Worm (Caenorhabditis elegans) whole organism, L2 larva: ENCODE results near the gene B0034.1.
"Not testable (repeated sequence)": the region's sequence is repeated elsewhere in the genome, so short reads cannot be mapped to it uniquely, and the experiment has no call there.

ENCODE experiments used
- R02D3.7 ChIP-seq: fragments of 150-350 bp; optimal IDR thresholded peaks from 2 replicates; lab custom pipeline; 2014; ENCODE audit warnings: missing biosample characterization, missing genetic modification characterization
- Y55F3AM.14 ChIP-seq: fragments of 200-800 bp; sonication (Bioruptor generic); optimal IDR thresholded peaks from 2 replicates; lab custom pipeline; 2018; ENCODE audit warnings: mild to moderate bottlenecking, missing genetic modification characterization, missing compliant biosample characterization
- ZK546.5 ChIP-seq: sonication (generic microtip); optimal IDR thresholded peaks from 2 replicates; lab custom pipeline; 2017; ENCODE audit warnings: missing biosample characterization, missing genetic modification characterization
- ama-1 ChIP-seq: fragments of 150-350 bp; optimal IDR thresholded peaks from 2 replicates; lab custom pipeline; 2018; ENCODE audit warnings: inconsistent platforms
- blmp-1 ChIP-seq: sonication (generic microtip); optimal IDR thresholded peaks from 2 replicates; lab custom pipeline; 2017; ENCODE audit warnings: missing genetic modification characterization, mild to moderate bottlenecking, missing compliant biosample characterization, antibody characterized with exemption, moderate library complexity; ENCODE audit not compliant: insufficient read depth
- ceh-16 ChIP-seq: fragments of 150-350 bp; optimal IDR thresholded peaks from 2 replicates; lab custom pipeline; 2014; ENCODE audit warnings: missing biosample characterization, missing genetic modification characterization
- ceh-82 ChIP-seq: fragments of 150-350 bp; optimal IDR thresholded peaks from 2 replicates; lab custom pipeline; 2014; ENCODE audit warnings: missing biosample characterization, missing genetic modification characterization
- crh-2 ChIP-seq: sonication (generic microtip); optimal IDR thresholded peaks from 2 replicates; lab custom pipeline; 2017; ENCODE audit warnings: missing biosample characterization, missing genetic modification characterization
- dmd-4 ChIP-seq: sonication (generic microtip); optimal IDR thresholded peaks from 2 replicates; lab custom pipeline; 2017; ENCODE audit warnings: missing biosample characterization, missing genetic modification characterization
- egl-27 ChIP-seq: sonication (generic microtip); optimal IDR thresholded peaks from 3 replicates; lab custom pipeline; 2017; ENCODE audit warnings: missing biosample characterization, missing genetic modification reagents, missing genetic modification characterization
- elt-3 ChIP-seq: sonication (generic microtip); optimal IDR thresholded peaks from 2 replicates; lab custom pipeline; 2017; ENCODE audit warnings: missing biosample characterization, missing genetic modification characterization
- gmeb-1 ChIP-seq: fragments of 150-350 bp; optimal IDR thresholded peaks from 2 replicates; lab custom pipeline; 2014; ENCODE audit warnings: missing biosample characterization, missing genetic modification characterization
- lin-11 ChIP-seq: fragments of 150-350 bp; sonication (generic microtip); optimal IDR thresholded peaks from 2 replicates; lab custom pipeline; 2014; ENCODE audit warnings: missing biosample characterization, missing genetic modification characterization, inconsistent platforms, mixed read lengths
- lin-13 ChIP-seq: fragments of 150-350 bp; optimal IDR thresholded peaks from 2 replicates; lab custom pipeline; 2014; ENCODE audit warnings: missing biosample characterization, missing genetic modification reagents, missing genetic modification characterization
- lin-39 ChIP-seq: fragments of 150-350 bp; optimal IDR thresholded peaks from 2 replicates; lab custom pipeline; 2014; ENCODE audit warnings: missing biosample characterization, missing genetic modification reagents, missing genetic modification characterization
- lsy-2 ChIP-seq, 2 experiments: fragments of 150-350 bp in 1 of 2; sonication (generic microtip) in 1 of 2; optimal IDR thresholded peaks; 2 replicates each; lab custom pipeline; 2014 to 2017; ENCODE audit warnings: missing biosample characterization in 2 of 2, missing genetic modification characterization in 2 of 2
- mbf-1 ChIP-seq: sonication (generic microtip); optimal IDR thresholded peaks from 2 replicates; lab custom pipeline; 2017; ENCODE audit warnings: missing biosample characterization, missing genetic modification characterization
- nhr-10 ChIP-seq: sonication (generic microtip); optimal IDR thresholded peaks from 2 replicates; lab custom pipeline; 2017; ENCODE audit warnings: missing biosample characterization, missing genetic modification characterization
- nhr-12 ChIP-seq: fragments of 150-350 bp; optimal IDR thresholded peaks from 2 replicates; lab custom pipeline; 2014; ENCODE audit warnings: missing biosample characterization, missing genetic modification characterization
- nhr-129 ChIP-seq: fragments of 150-350 bp; optimal IDR thresholded peaks from 2 replicates; lab custom pipeline; 2014; ENCODE audit warnings: missing biosample characterization, missing genetic modification characterization
- nhr-21 ChIP-seq: fragments of 150-350 bp; optimal IDR thresholded peaks from 2 replicates; lab custom pipeline; 2014; ENCODE audit warnings: missing biosample characterization, missing genetic modification characterization
- nhr-237 ChIP-seq: fragments of 150-350 bp; optimal IDR thresholded peaks from 2 replicates; lab custom pipeline; 2014; ENCODE audit warnings: missing biosample characterization, missing genetic modification characterization
- nhr-6 ChIP-seq: fragments of 150-350 bp; optimal IDR thresholded peaks from 2 replicates; lab custom pipeline; 2014; ENCODE audit warnings: missing biosample characterization, missing genetic modification characterization
- peb-1 ChIP-seq: fragments of 150-350 bp; optimal IDR thresholded peaks from 2 replicates; lab custom pipeline; 2014; ENCODE audit warnings: missing biosample characterization, missing genetic modification characterization
- sem-4 ChIP-seq: fragments of 150-350 bp; optimal IDR thresholded peaks from 2 replicates; lab custom pipeline; 2014; ENCODE audit warnings: missing biosample characterization, missing genetic modification reagents, missing genetic modification characterization
- skn-1 ChIP-seq: sonication (generic microtip); optimal IDR thresholded peaks from 2 replicates; lab custom pipeline; 2017; ENCODE audit warnings: missing biosample characterization, missing genetic modification characterization
- sma-3 ChIP-seq: sonication (generic microtip); optimal IDR thresholded peaks from 2 replicates; lab custom pipeline; 2016; ENCODE audit warnings: missing genetic modification reagents, missing genetic modification characterization, missing compliant biosample characterization
- snpc-4 ChIP-seq: fragments of 150-350 bp; optimal IDR thresholded peaks from 2 replicates; lab custom pipeline; 2014; ENCODE audit warnings: missing biosample characterization, missing genetic modification characterization
- unc-39 ChIP-seq: fragments of 150-350 bp; optimal IDR thresholded peaks from 2 replicates; lab custom pipeline; 2014; ENCODE audit warnings: missing biosample characterization, missing genetic modification characterization
- unc-62 ChIP-seq: fragments of 150-350 bp; optimal IDR thresholded peaks from 2 replicates; lab custom pipeline; 2014; ENCODE audit warnings: missing biosample characterization, missing genetic modification reagents, missing genetic modification characterization
- zag-1 ChIP-seq: fragments of 150-350 bp; optimal IDR thresholded peaks from 2 replicates; lab custom pipeline; 2014; ENCODE audit warnings: missing biosample characterization, missing genetic modification characterization
- ztf-1 ChIP-seq: fragments of 200-800 bp; sonication (Bioruptor generic); conservative IDR thresholded peaks from 2 replicates; pipeline ENCODE4 v1.3.6; 2022; ENCODE audit warnings: missing genetic modification characterization, missing compliant biosample characterization
- ztf-4 ChIP-seq: fragments of 150-350 bp; optimal IDR thresholded peaks from 2 replicates; lab custom pipeline; 2014; ENCODE audit warnings: missing biosample characterization, missing genetic modification characterization

Gene B0034.1

DNA sequence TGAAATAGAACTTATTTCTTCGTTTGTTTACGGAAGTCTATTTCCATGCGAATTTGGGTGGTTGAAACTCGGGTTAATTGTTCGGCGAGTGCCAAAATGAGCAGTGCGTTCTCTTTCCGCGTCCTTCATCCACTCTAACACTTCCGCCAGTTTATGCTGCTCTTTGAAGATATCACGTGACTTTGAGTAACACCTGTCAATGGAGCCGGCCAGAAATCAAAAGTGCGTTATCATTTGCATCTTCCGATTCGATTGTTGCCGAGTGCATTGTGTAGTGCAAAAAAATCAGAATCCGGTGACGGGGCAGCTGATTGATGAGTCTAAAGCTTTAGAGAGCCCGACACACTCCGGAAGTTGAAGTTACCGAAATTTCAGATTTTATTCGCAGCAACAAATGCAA is 32.9 kb downstream of the B0034.1 start:
- TF ChIP-seq nhr-12, result no peak
- TF ChIP-seq ceh-82 (tag; lab: Kevin White, UChicago), result no peak
- no peak for TF ChIP-seq lin-13 (GFP tag; lab: Kevin White, UChicago)
- TF ChIP-seq nhr-21 (tag; lab: Kevin White, UChicago), result no peak
- no peak for TF ChIP-seq nhr-237 (tag; lab: Kevin White, UChicago)
- no peak for TF ChIP-seq lsy-2 (tag; optimal IDR thresholded peaks at IDR 0.05; lab: Kevin White, UChicago)
- no peak for TF ChIP-seq R02D3.7
- no peak for TF ChIP-seq Y55F3AM.14

DNA sequence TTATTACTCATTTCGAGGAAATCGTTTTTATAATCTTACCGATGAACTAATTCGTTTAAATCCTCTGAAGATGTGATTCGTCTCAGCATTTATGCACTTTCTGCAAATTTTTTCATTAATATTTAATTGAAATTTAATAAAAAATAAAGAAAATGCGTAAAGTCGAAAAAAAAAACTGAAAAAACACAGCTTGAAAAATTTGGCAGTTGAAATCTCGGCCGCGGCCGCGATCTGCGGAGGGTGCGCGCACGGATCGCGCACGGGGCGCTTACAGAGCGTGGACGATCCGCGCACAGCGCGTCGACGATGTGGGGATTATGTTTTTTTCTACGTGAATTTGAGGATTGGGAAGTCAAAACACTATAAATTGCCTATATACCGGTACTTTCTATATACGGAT is 40.8 kb downstream of the B0034.1 start, which contains the start of gene ZK84.4:
TSS of gene ZK84.4 (minus strand) at position 101 of the 400 bp plus-strand sequence.
- not testable (repeated sequence) for TF ChIP-seq unc-39 (tag; lab: Kevin White, UChicago); nhr-6 (tag; lab: Kevin White, UChicago); unc-62 (GFP tag; lab: Kevin White, UChicago)

ce11 chrII:6010544-6010943 is 42.4 kb downstream of the B0034.1 start, which contains the start of gene ins-20:
Gene ins-20 (plus strand): TSS chrII:6010844.
- TF ChIP-seq crh-2 (tag; lab: Kevin White, UChicago) (no peak), elt-3 (tag; lab: Kevin White, UChicago) (no peak), dmd-4 (tag; lab: Kevin White, UChicago) (no peak), snpc-4 (no peak), lin-13 (GFP tag; lab: Kevin White, UChicago) (no peak), blmp-1 (tag; lab: Kevin White, UChicago) (no peak), ama-1 (no peak), mbf-1 (no peak), lin-11 (tag; lab: Kevin White, UChicago) (no peak), ztf-4 (no peak), peb-1 (no peak)

DNA sequence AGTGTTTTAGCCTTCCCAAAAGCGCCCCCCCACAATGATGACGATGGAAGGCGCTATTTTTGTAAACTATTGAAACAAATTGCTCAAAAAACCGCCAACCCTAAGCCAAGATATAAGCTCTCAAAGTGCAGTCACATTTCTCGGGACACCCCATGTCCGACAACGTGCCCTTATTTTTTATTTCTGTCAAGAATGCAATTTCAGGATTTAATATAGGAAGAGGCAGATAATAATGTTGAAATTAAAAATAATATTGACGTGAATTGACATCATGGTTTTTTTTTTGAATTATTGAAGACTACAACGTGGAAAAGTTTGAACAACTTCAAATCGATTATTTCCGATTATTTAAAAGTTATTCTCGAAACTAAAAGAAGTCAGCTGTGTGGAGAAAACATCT is 45.9 kb downstream of the B0034.1 start, which contains the start of gene ZK84.2:
TSS of gene ZK84.2 (plus strand) at position 301 of the 400 bp plus-strand sequence.
- not testable (repeated sequence) for TF ChIP-seq sem-4 (tag; lab: Kevin White, UChicago); ztf-1; gmeb-1 (tag; lab: Kevin White, UChicago)

DNA sequence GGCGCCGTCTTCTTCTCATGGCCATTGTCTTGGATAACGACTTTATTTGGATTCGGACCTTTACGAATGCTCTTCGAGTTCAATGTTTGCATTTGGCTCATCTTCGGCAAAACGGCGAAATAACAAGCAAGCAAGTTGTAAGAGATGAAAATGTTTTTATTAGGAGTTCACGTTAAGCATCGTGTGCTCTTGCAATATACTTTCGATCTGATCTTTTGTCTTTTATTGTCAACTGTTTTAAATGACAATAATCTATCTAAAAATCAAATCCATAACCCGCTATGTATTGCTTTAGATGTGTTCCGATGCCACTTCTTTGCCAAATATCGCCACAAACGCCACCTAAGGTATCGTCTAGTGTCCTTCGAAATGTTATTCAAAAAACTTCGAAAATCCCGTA is 48.3 kb downstream of the B0034.1 start, which contains the start of gene ZK84.5:
TSS of gene ZK84.5 (minus strand) at position 101 of the 400 bp plus-strand sequence.
- TF ChIP-seq crh-2 (tag; lab: Kevin White, UChicago), result no peak
- no peak for TF ChIP-seq elt-3 (tag; lab: Kevin White, UChicago)
- no peak for TF ChIP-seq Y55F3AM.14
- no peak for TF ChIP-seq ceh-16 (tag; lab: Kevin White, UChicago)
- no peak for TF ChIP-seq nhr-6 (tag; lab: Kevin White, UChicago)
- no peak for TF ChIP-seq nhr-237 (tag; lab: Kevin White, UChicago)
- TF ChIP-seq, all 48 proteins: peak for 0

- TF ChIP-seq skn-1 (tag; lab: Kevin White, UChicago) (no peak), ZK546.5 (no peak), lsy-2 (tag; optimal IDR thresholded peaks at IDR 0.05; lab: Kevin White, UChicago) (no peak), sem-4 (tag; lab: Kevin White, UChicago) (no peak), lin-39 (tag; lab: Kevin White, UChicago) (no peak), nhr-10 (tag; lab: Kevin White, UChicago) (no peak), nhr-129 (tag; lab: Kevin White, UChicago) (no peak), sma-3 (GFP tag; lab: Kevin White, UChicago) (no peak), zag-1 (no peak), ceh-16 (tag; lab: Kevin White, UChicago) (no peak), gmeb-1 (tag; lab: Kevin White, UChicago) (no peak), egl-27 (no peak), blmp-1 (tag; lab: Kevin White, UChicago) (no peak), ztf-4 (no peak)
These were observed 52.2 kb downstream of the B0034.1 start, which contains the start of gene ZK84.1 for ce11 chrII:6020353-6020752. Gene ZK84.1 (plus strand): TSS chrII:6020653.
